Fruit fly (Drosophila melanogaster) whole organism: ENCODE results near the gene mmy.

Source experiments
- CG8478 ChIP-seq: fragments of >200 bp; optimal IDR thresholded peaks from 2 replicates; lab custom pipeline; 2018; ENCODE audit warnings: inconsistent platforms
- Dll ChIP-seq: fragments of >200 bp; optimal IDR thresholded peaks from 2 replicates; lab custom pipeline; 2017
- EcR ChIP-seq, 2 experiments: fragments of >200 bp; optimal IDR thresholded peaks; 2 replicates each; lab custom pipeline; 2017; ENCODE audit warnings: missing biosample characterization in 2 of 2, missing genetic modification characterization in 2 of 2, missing genetic modification reagents in 2 of 2
- pan ChIP-seq: fragments of >200 bp; optimal IDR thresholded peaks from 2 replicates; lab custom pipeline; 2017
- psq ChIP-seq: fragments of >200 bp; optimal IDR thresholded peaks from 2 replicates; lab custom pipeline; 2017
- usp ChIP-seq: fragments of >200 bp; optimal IDR thresholded peaks from 2 replicates; lab custom pipeline; 2017; ENCODE audit warnings: missing biosample characterization, missing genetic modification characterization, mixed read lengths

mmy gene

dm6 chr2L:6463392-6463791 lies 10.3 kb downstream of the mmy start:
- TF ChIP-seq pan (lab: Kevin White, UChicago) (no peak), Dll (lab: Kevin White, UChicago) (no peak), usp (no peak)

- no peak for TF ChIP-seq usp
- no peak for TF ChIP-seq CG8478
- TF ChIP-seq EcR (GFP tag; optimal IDR thresholded peaks at IDR 0.05; lab: Kevin White, UChicago): no peak
- TF ChIP-seq pan (lab: Kevin White, UChicago): no peak
- TF ChIP-seq psq (lab: Kevin White, UChicago): no peak
- TF ChIP-seq Dll (lab: Kevin White, UChicago): no peak
Observed at dm6 chr2L:6462259-6462658, 11.4 kb downstream of the mmy start.

- TF ChIP-seq CG8478 (no peak), Dll (lab: Kevin White, UChicago) (no peak), psq (lab: Kevin White, UChicago) (no peak), pan (lab: Kevin White, UChicago) (no peak), usp (no peak), EcR (GFP tag; optimal IDR thresholded peaks at IDR 0.05; lab: Kevin White, UChicago) (no peak)
Observed at dm6 chr2L:6461497-6461896, 12.2 kb downstream of the mmy start.

DNA sequence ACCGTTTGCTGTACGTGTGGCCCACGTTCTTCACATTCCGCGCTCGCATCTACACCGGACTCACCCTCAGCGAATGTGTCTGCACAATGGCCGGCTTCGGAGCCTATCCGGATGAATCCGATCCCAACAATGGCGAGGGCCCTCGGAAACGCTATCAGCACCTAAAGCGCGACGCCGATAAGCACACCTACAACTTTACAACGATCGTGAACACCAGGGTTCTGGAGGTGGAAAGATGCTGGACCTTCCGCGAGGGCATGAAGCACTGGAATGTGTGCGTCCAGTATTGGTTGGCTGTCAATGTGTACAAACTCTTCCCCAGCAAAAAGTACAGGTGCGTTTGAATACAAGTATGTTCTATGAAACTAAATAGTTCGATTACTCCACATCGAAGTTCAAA lies 16.1 kb downstream of the mmy start:
- no peak for TF ChIP-seq EcR (GFP tag; optimal IDR thresholded peaks at IDR 0.05; lab: Kevin White, UChicago)
- TF ChIP-seq psq (lab: Kevin White, UChicago): no peak
- TF ChIP-seq usp: no peak
- no peak for TF ChIP-seq CG8478
- no peak for TF ChIP-seq Dll (lab: Kevin White, UChicago)
- no peak for TF ChIP-seq pan (lab: Kevin White, UChicago)

DNA sequence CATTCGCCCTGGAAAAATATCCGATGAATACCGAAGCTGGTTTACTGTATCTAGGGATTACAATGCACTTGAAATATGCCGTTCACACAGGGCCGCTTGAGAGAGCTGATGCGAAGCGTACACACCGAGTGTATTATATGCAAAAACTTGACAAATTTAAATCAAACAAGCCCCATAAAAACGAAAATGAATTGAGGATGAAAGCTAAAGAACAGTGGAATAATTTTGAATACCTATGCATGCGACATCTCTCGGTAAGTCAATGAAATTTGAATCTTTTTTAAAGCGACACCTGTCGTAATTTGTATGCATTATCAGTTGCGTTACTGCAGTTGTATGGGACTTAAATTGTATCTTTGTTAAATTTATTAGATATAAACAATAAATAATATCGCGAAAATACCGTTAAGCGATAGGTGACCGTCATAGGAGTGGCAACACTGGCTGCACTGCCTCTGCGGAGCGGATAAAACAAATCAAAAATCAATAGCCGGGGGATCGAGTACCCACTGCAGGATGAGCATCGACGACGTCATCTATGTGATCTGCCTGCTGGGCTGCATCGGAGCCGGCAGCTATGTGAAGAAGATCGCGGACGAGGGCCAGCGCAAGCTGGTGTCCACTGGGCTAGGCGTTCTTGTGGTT lies 17.6 kb downstream of the mmy start, which contains the start of gene frj:
Gene frj, plus strand, starts transcription at position 98 of the 645 bp plus-strand sequence.
- no peak for TF ChIP-seq pan (lab: Kevin White, UChicago)
- TF ChIP-seq psq (lab: Kevin White, UChicago): no peak
- no peak for TF ChIP-seq CG8478
- no peak for TF ChIP-seq EcR (GFP tag; optimal IDR thresholded peaks at IDR 0.05; lab: Kevin White, UChicago)
- TF ChIP-seq usp: no peak

- no peak for TF ChIP-seq Dll (lab: Kevin White, UChicago)
- no peak for TF ChIP-seq CG8478
- no peak for TF ChIP-seq usp
- no peak for TF ChIP-seq psq (lab: Kevin White, UChicago)
- no peak for TF ChIP-seq EcR (GFP tag; optimal IDR thresholded peaks at IDR 0.05; lab: Kevin White, UChicago)
- no peak for TF ChIP-seq pan (lab: Kevin White, UChicago)
Observed at dm6 chr2L:6455032-6455954, 18.4 kb downstream of the mmy start, which contains the start of gene retm. retm (minus strand) TSS chr2L:6455929.

DNA sequence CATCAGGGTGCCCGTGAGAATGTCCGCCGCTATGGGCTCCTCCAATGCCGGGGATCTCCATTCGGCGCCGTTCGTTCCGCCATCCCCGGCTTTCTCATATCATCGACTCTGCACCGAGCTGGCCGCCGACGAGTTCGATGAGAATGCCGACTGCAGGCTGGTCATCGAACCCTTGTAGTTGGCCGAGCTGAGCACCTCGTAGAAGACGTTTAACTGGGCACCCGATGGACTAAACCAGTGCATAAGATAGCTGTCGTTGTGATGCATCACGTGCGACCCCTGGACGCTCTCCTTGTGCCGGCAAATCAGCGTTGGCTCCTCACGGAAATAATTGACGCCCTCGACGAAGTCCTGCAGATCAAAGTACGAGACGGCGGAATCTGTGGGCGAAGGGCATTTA lies 24.0 kb downstream of the mmy start:
- TF ChIP-seq EcR (GFP tag; optimal IDR thresholded peaks at IDR 0.05; lab: Kevin White, UChicago) (no peak), CG8478 (no peak), pan (lab: Kevin White, UChicago) (no peak), Dll (lab: Kevin White, UChicago) (no peak), psq (lab: Kevin White, UChicago) (no peak), usp (no peak)

- TF ChIP-seq EcR (GFP tag; optimal IDR thresholded peaks at IDR 0.05; lab: Kevin White, UChicago): no peak
- no peak for TF ChIP-seq usp
Observed at dm6 chr2L:6448334-6448703, 25.4 kb downstream of the mmy start, which contains the start of gene Acox3. Acox3 (minus strand) TSS chr2L:6448403.

- no peak for TF ChIP-seq Dll (lab: Kevin White, UChicago)
- no peak for TF ChIP-seq CG8478
- TF ChIP-seq usp: no peak
- no peak for TF ChIP-seq pan (lab: Kevin White, UChicago)
- TF ChIP-seq EcR (GFP tag; optimal IDR thresholded peaks at IDR 0.05; lab: Kevin White, UChicago): no peak
- no peak for TF ChIP-seq psq (lab: Kevin White, UChicago)
Observed at dm6 chr2L:6447581-6448333, 25.9 kb downstream of the mmy start.

DNA sequence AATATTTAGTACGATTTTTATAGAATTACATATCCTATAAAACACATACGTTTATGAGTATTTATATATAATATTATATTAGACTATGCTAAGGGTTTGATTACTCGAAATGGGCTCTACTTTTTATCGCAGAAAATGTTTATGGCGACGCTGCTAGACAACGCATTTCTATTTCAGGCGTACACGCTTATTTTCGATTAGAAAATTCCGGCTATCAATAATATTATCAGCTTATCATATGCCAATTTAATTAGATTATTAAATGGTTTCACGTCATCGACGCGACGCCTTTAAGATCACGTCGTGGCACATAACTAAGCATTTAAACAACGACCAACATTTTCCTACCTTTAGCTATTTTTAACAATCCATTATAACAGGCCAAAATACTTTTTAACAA lies 47.4 kb downstream of the mmy start:
- TF ChIP-seq pan (lab: Kevin White, UChicago) (no peak), EcR (GFP tag; optimal IDR thresholded peaks at IDR 0.05; lab: Kevin White, UChicago) (no peak), usp (no peak), CG8478 (no peak), psq (lab: Kevin White, UChicago) (no peak), Dll (lab: Kevin White, UChicago) (no peak)

dm6 chr2L:6424198-6424597 lies 49.5 kb downstream of the mmy start, which contains the start of gene Fic:
Fic (plus strand) TSS chr2L:6424336.
- no peak for TF ChIP-seq psq (lab: Kevin White, UChicago)
- TF ChIP-seq Dll (lab: Kevin White, UChicago): no peak

dm6 chr2L:6423148-6423547 lies 50.6 kb downstream of the mmy start, which contains the start of gene Tig:
Tig (minus strand) TSS chr2L:6423310.
- no peak for TF ChIP-seq CG8478
- TF ChIP-seq usp: no peak
- TF ChIP-seq EcR (GFP tag; optimal IDR thresholded peaks at IDR 0.05; lab: Kevin White, UChicago): no peak
- TF ChIP-seq psq (lab: Kevin White, UChicago): no peak
- no peak for TF ChIP-seq pan (lab: Kevin White, UChicago)
- no peak for TF ChIP-seq Dll (lab: Kevin White, UChicago)
